Fruit fly (Drosophila melanogaster) whole organism, adult: ENCODE data around the gene CG31650.

Experiments used
- CG11617 ChIP-seq: fragments of 200-800 bp; sonication (Bioruptor generic); optimal IDR thresholded peaks from 2 replicates; lab custom pipeline; 2017; ENCODE audit warnings: mild to moderate bottlenecking, missing biosample characterization, missing genetic modification reagents, missing genetic modification characterization
- CG12768 ChIP-seq: fragments of 200-800 bp; sonication (Bioruptor generic); optimal IDR thresholded peaks from 2 replicates; lab custom pipeline; 2017; ENCODE audit warnings: missing biosample characterization, missing genetic modification characterization, mild to moderate bottlenecking, moderate library complexity, missing genetic modification reagents
- CG14711 ChIP-seq: fragments of 200-800 bp; sonication (Bioruptor generic); optimal IDR thresholded peaks from 2 replicates; lab custom pipeline; 2018; ENCODE audit warnings: missing biosample characterization, mild to moderate bottlenecking, missing genetic modification characterization, moderate library complexity
- CG1620 ChIP-seq: fragments of 200-800 bp; sonication (Bioruptor generic); optimal IDR thresholded peaks from 2 replicates; lab custom pipeline; 2016; ENCODE audit warnings: missing biosample characterization, missing genetic modification characterization
- CG33017 ChIP-seq: fragments of 200-800 bp; sonication (Bioruptor generic); optimal IDR thresholded peaks from 2 replicates; lab custom pipeline; 2018; ENCODE audit warnings: missing biosample characterization, mild to moderate bottlenecking, missing genetic modification characterization, moderate library complexity
- CG5204 ChIP-seq: fragments of 200-800 bp; sonication (Bioruptor generic); optimal IDR thresholded peaks from 2 replicates; lab custom pipeline; 2016; ENCODE audit warnings: missing biosample characterization, missing genetic modification characterization
- CG7045 ChIP-seq: fragments of 200-800 bp; sonication (Bioruptor generic); optimal IDR thresholded peaks from 2 replicates; lab custom pipeline; 2017; ENCODE audit warnings: missing biosample characterization, mild to moderate bottlenecking, missing genetic modification characterization
- CG7101 ChIP-seq: fragments of 200-800 bp; sonication (Bioruptor generic); optimal IDR thresholded peaks from 2 replicates; lab custom pipeline; 2018; ENCODE audit warnings: missing biosample characterization, mild to moderate bottlenecking, missing genetic modification characterization, moderate library complexity
- Clk ChIP-seq: fragments of 200-800 bp; sonication (Bioruptor generic); optimal IDR thresholded peaks from 2 replicates; lab custom pipeline; 2017; ENCODE audit warnings: missing biosample characterization, missing genetic modification characterization
- Crg-1 ChIP-seq: fragments of 200-800 bp; sonication (Bioruptor generic); optimal IDR thresholded peaks from 2 replicates; lab custom pipeline; 2016; ENCODE audit warnings: missing biosample characterization, missing genetic modification characterization
- Hr96 ChIP-seq: fragments of 200-800 bp; sonication (Bioruptor generic); optimal IDR thresholded peaks from 2 replicates; lab custom pipeline; 2016; ENCODE audit warnings: missing biosample characterization, missing genetic modification characterization
- Mnt ChIP-seq: fragments of 200-800 bp; sonication (Bioruptor generic); optimal IDR thresholded peaks from 2 replicates; lab custom pipeline; 2016; ENCODE audit warnings: missing biosample characterization, mild to moderate bottlenecking, missing genetic modification characterization
- bab1 ChIP-seq: fragments of 200-800 bp; sonication (Bioruptor generic); optimal IDR thresholded peaks from 3 replicates; lab custom pipeline; 2019; ENCODE audit warnings: missing biosample characterization, mild to moderate bottlenecking, missing genetic modification characterization, moderate library complexity
- cic ChIP-seq: fragments of 200-800 bp; sonication (Bioruptor generic); optimal IDR thresholded peaks from 2 replicates; lab custom pipeline; 2017; ENCODE audit warnings: missing biosample characterization, mild to moderate bottlenecking, missing genetic modification characterization, moderate library complexity
- cnc ChIP-seq, 2 experiments: fragments of >200 bp; optimal IDR thresholded peaks; 2 replicates each; lab custom pipeline; 2017
- kay ChIP-seq: fragments of 200-800 bp; sonication (Bioruptor generic); peaks from one replicate; lab custom pipeline; 2016; ENCODE audit warnings: missing biosample characterization, missing genetic modification characterization, borderline replicate concordance
- ovo ChIP-seq: fragments of 200-800 bp; sonication (Bioruptor generic); optimal IDR thresholded peaks from 2 replicates; lab custom pipeline; 2016; ENCODE audit warnings: missing biosample characterization, missing genetic modification characterization
- pad ChIP-seq: fragments of 200-800 bp; sonication (Bioruptor generic); optimal IDR thresholded peaks from 3 replicates; lab custom pipeline; 2017; ENCODE audit warnings: missing biosample characterization, missing genetic modification characterization, mild to moderate bottlenecking, moderate library complexity, missing genetic modification reagents
- tj ChIP-seq: fragments of 200-800 bp; sonication (Bioruptor generic); optimal IDR thresholded peaks from 3 replicates; lab custom pipeline; 2017; ENCODE audit warnings: missing biosample characterization, mild to moderate bottlenecking, missing genetic modification characterization, moderate library complexity
- toe ChIP-seq: fragments of 200-800 bp; sonication (Bioruptor generic); optimal IDR thresholded peaks from 2 replicates; lab custom pipeline; 2016; ENCODE audit warnings: missing biosample characterization, missing genetic modification characterization

CG31650 gene

dm6 chr2L:5088649-5089270, 44.2 kb upstream of the CG31650 start:
- peak; percentile 91 for TF ChIP-seq tj
- TF ChIP-seq CG5204 (GFP tag; lab: Kevin White, UChicago) = no peak

dm6 chr2L:5086905-5087522, 42.5 kb upstream of the CG31650 start:
- TF ChIP-seq CG33017 (no peak), Crg-1 (GFP tag; lab: Kevin White, UChicago) (peak; percentile 30), toe (GFP tag; lab: Kevin White, UChicago) (no peak), CG7045 (GFP tag; lab: Kevin White, UChicago) (no peak), tj (peak; percentile 9), kay (peak; percentile 24), cnc (optimal IDR thresholded peaks at IDR 0.05; lab: Kevin White, UChicago) (no peak), pad (GFP tag; lab: Kevin White, UChicago) (peak; percentile 25), Mnt (GFP tag; lab: Kevin White, UChicago) (no peak), bab1 (GFP tag; lab: Kevin White, UChicago) (peak; percentile 74), CG11617 (peak; percentile 35), CG7101 (peak; percentile 47), Clk (no peak), CG14711 (tag; lab: Kevin White, UChicago) (peak; percentile 49), cic (GFP tag; lab: Kevin White, UChicago) (no peak), CG12768 (GFP tag; lab: Kevin White, UChicago) (no peak), Hr96 (GFP tag; lab: Kevin White, UChicago) (peak; percentile 35), CG1620 (GFP tag; lab: Kevin White, UChicago) (no peak)

DNA sequence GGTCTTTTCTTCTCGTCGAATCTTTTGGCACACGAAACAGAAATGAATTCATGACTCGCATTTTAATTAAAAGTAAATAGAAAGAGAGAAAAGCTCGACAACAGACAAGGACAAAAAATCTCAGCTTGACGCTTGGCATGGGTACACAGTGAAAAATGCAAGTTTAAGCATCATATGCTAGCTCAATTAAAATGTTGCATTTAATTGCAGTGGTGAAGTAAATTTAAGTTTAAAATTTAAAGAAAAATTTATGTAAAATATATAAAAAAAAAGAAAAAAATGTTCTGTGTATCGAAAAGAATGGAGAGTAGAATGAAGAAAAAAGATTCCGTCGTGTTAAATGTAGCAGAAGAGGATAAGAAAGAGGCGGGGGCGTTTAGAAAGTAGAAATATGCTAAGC, 41.0 kb upstream of the CG31650 start:
- TF ChIP-seq bab1 (GFP tag; lab: Kevin White, UChicago) (peak; percentile 46), CG7045 (GFP tag; lab: Kevin White, UChicago) (no peak)

DNA sequence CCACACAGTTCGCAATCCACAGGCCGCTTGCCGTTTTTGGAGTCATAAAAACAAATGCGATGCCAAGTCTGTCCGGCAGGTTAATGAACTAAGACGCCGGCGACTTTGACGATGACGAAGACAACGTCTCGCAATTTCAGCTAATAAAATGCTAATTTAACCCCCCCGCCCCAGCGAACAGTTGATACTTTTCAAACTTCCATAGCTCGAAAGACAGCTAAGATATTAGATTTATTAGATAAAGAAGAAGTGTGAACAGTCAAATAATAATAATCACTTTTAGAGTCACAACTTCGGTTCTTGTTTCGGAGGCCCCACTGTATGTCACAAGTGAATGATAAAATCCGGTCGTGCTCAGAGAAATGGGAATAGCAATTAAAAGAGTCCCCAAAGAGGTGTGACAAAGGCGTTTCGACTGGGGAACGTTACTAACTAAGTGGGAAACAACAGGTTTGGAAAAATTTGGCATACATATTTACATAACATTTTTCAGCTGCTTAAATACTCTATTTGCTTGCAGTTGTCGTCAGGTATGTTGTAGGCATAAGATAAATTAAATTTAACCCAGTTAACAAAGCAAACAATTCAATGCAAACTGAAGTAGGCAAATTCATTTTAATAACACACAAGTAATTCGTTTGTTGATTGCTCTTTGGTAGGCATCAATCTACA, 40.2 kb upstream of the CG31650 start:
- TF ChIP-seq kay (peak; percentile 3), bab1 (GFP tag; lab: Kevin White, UChicago) (no peak)

DNA sequence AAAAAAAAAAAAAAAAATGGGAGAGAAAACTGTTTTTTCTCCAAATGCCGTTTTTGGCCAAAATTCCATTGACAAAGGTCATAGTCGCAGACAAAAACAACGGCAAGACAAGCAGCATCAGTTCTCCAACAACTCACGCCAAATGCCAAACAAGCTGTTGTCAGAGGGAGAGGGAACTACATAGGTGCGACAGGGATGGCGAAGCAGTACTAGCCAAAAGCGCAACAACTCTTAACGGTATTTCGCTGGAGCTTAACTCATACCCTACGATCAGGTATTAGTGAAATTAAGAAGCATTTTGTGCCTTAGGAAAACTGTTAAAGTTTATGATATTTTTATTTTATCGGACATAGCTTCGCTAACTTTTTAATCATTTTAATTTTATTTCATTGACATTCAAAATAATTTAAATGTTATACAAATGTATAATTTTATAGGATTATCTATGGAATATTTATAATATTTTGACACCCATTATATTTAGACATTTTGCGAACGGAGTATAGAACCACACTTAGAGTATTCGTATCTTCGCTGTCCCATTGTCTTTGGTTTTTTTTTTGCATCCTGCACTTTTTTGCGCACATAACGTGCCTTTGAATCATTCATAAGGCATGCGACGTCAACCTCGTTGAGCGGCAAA, 35.8 kb upstream of the CG31650 start:
- no peak for TF ChIP-seq Mnt (GFP tag; lab: Kevin White, UChicago)
- TF ChIP-seq CG33017 = no peak
- TF ChIP-seq kay = peak; percentile 9
- no peak for TF ChIP-seq cic (GFP tag; lab: Kevin White, UChicago)
- TF ChIP-seq CG7045 (GFP tag; lab: Kevin White, UChicago) = peak; percentile 26
- peak; percentile 70 for TF ChIP-seq pad (GFP tag; lab: Kevin White, UChicago)
- no peak for TF ChIP-seq Hr96 (GFP tag; lab: Kevin White, UChicago)
- TF ChIP-seq tj = no peak
- TF ChIP-seq Crg-1 (GFP tag; lab: Kevin White, UChicago) = no peak
- TF ChIP-seq CG11617 = no peak
- TF ChIP-seq toe (GFP tag; lab: Kevin White, UChicago) = no peak
- no peak for TF ChIP-seq bab1 (GFP tag; lab: Kevin White, UChicago)
- no peak for TF ChIP-seq Clk
- TF ChIP-seq CG5204 (GFP tag; lab: Kevin White, UChicago) = no peak
- TF ChIP-seq CG14711 (tag; lab: Kevin White, UChicago) = peak; percentile 48
- no peak for TF ChIP-seq CG1620 (GFP tag; lab: Kevin White, UChicago)
- TF ChIP-seq CG12768 (GFP tag; lab: Kevin White, UChicago) = no peak
- no peak for TF ChIP-seq cnc (optimal IDR thresholded peaks at IDR 0.05; lab: Kevin White, UChicago)
- TF ChIP-seq ovo = peak; percentile 85
- no peak for TF ChIP-seq CG7101

DNA sequence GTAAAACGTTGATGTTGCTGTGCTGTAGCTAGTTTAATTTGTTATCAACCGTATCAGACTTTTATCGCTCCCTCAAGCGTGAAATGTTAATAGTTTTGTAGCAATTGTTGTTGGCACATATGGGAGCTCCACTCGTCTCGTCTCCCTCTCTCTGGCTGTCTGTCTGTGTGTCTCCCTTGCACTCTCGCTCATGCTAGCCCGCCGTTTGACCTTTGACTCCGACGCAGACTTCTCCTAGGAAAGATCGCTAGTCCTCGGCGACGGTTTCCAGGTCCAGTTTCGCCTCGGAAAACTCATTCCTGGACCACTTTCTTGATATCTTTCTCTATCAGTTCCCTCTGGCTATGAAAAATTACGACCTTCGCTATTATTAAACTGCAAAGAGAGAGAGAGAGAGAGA, 34.7 kb upstream of the CG31650 start:
- TF ChIP-seq Mnt (GFP tag; lab: Kevin White, UChicago) = no peak
- TF ChIP-seq CG7101 = no peak
- no peak for TF ChIP-seq cnc (optimal IDR thresholded peaks at IDR 0.05; lab: Kevin White, UChicago)
- TF ChIP-seq pad (GFP tag; lab: Kevin White, UChicago) = no peak
- no peak for TF ChIP-seq ovo
- TF ChIP-seq Clk = no peak

- peak; percentile 2 for TF ChIP-seq tj
- peak; percentile 64 for TF ChIP-seq kay
- no peak for TF ChIP-seq Mnt (GFP tag; lab: Kevin White, UChicago)
- no peak for TF ChIP-seq Hr96 (GFP tag; lab: Kevin White, UChicago)
- no peak for TF ChIP-seq CG12768 (GFP tag; lab: Kevin White, UChicago)
These were observed 27.8 kb upstream of the CG31650 start for dm6 chr2L:5072357-5072756.
